Worm (Caenorhabditis elegans): ENCODE measurements around the gene F47B8.8.
A peak's percentile ranks its signal among the peaks of the same experiment; 100 is the strongest.

Gene F47B8.8

DNA sequence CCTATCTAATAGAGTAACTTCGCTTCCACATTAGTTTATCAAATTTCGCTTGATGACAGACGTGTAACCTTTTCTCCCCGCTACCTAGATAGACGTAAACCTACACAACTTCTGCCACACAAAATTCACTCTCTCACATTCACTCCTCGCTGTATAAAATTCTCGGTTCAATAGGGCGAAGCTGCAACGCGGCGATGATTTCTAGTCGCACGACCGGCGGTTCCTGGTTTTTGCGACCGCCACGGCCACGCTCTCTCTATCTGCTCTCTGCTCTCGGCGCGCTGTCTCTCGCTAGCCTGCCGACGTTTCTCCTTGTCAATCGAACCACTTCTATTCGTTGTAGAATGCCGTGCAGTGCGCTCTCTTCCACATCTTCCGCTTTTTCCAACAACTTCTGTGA lies 19.4 kb downstream of the F47B8.8 start (continued):
- TF ChIP-seq lin-15B (tag; optimal IDR thresholded peaks at IDR 0.05) (peak; percentile 83), mdl-1 (tag; optimal IDR thresholded peaks at IDR 0.05) (peak in 1 of 2 experiments; percentile 64), nhr-20 (tag; optimal IDR thresholded peaks at IDR 0.05) (peak; percentile 85), nhr-90 (tag; optimal IDR thresholded peaks at IDR 0.05; ENCODE audit: poor library complexity) (peak; percentile 45), jun-1 (tag; optimal IDR thresholded peaks at IDR 0.05) (peak; percentile 51), F16B12.6 (tag; optimal IDR thresholded peaks at IDR 0.05) (peak; percentile 20), skn-1 (tag; optimal IDR thresholded peaks at IDR 0.05) (peak; percentile 73), zag-1 (tag; optimal IDR thresholded peaks at IDR 0.05) (no peak), nhr-237 (tag; optimal IDR thresholded peaks at IDR 0.05) (peak; percentile 58), ets-5 (GFP tag; IDR thresholded peaks at IDR 0.05) (no peak), nhr-77 (tag; optimal IDR thresholded peaks at IDR 0.05) (peak; percentile 86), efl-3 (GFP tag; optimal IDR thresholded peaks at IDR 0.05) (no peak), unc-30 (tag; optimal IDR thresholded peaks at IDR 0.05) (no peak), ztf-4 (tag; optimal IDR thresholded peaks at IDR 0.05) (no peak), nhr-85 (tag) (peak; percentile 77), ceh-63 (GFP tag; optimal IDR thresholded peaks at IDR 0.05) (no peak), elt-2 (tag; optimal IDR thresholded peaks at IDR 0.05) (peak; percentile 8), nhr-12 (tag; optimal IDR thresholded peaks at IDR 0.05) (no peak), fkh-8 (tag; optimal IDR thresholded peaks at IDR 0.05) (peak; percentile 89), sptf-1 (tag; optimal IDR thresholded peaks at IDR 0.05) (no peak), swsn-7 (tag; optimal IDR thresholded peaks at IDR 0.05) (peak; percentile 79), nhr-71 (tag; optimal IDR thresholded peaks at IDR 0.05) (peak; percentile 82), ceh-90 (tag; optimal IDR thresholded peaks at IDR 0.05) (no peak), hlh-17 (GFP tag; optimal IDR thresholded peaks at IDR 0.05; ENCODE audit: borderline replicate concordance) (no peak), pax-3 (tag; optimal IDR thresholded peaks at IDR 0.05) (peak; percentile 85), zip-4 (GFP tag; optimal IDR thresholded peaks at IDR 0.05) (no peak), nhr-47 (tag; optimal IDR thresholded peaks at IDR 0.05) (peak; percentile 77), aha-1 (tag; optimal IDR thresholded peaks at IDR 0.05) (no peak), nhr-19 (GFP tag; conservative IDR thresholded peaks at IDR 0.05) (peak; percentile 66), lsy-2 (tag; optimal IDR thresholded peaks at IDR 0.05) (peak; percentile 58 to 84), sox-4 (tag; optimal IDR thresholded peaks at IDR 0.05) (peak; percentile 8), egl-13 (tag; optimal IDR thresholded peaks at IDR 0.05) (peak; percentile 67), lin-39 (tag; optimal IDR thresholded peaks at IDR 0.05) (no peak), dpl-1 (GFP tag; optimal IDR thresholded peaks at IDR 0.05) (peak; percentile 65 to 75 (median 72)), grh-1 (GFP tag; IDR thresholded peaks at IDR 0.05) (peak; percentile 56; the same call in 1 of the 2 replicates), nhr-84 (tag; optimal IDR thresholded peaks at IDR 0.05) (no peak), unc-98 (GFP tag; IDR thresholded peaks at IDR 0.05) (no peak), ztf-11 (tag; optimal IDR thresholded peaks at IDR 0.05) (no peak), lin-14 (GFP tag; optimal IDR thresholded peaks at IDR 0.05) (peak; percentile 96), mab-9 (GFP tag; IDR thresholded peaks at IDR 0.05) (no peak), xbp-1 (tag; optimal IDR thresholded peaks at IDR 0.05) (peak; percentile 71), sup-37 (GFP tag; optimal IDR thresholded peaks at IDR 0.05) (no peak), elt-3 (tag; optimal IDR thresholded peaks at IDR 0.05) (peak in 4 of 6 experiments; percentile 15 to 82 (median 30)), blmp-1 (tag; optimal IDR thresholded peaks at IDR 0.05) (peak; percentile 64), vab-15 (tag; optimal IDR thresholded peaks at IDR 0.05) (no peak)

Measured in whole organism, L1 larva.